Fruit fly (Drosophila melanogaster): ENCODE measurements around the gene CG17242.

CG17242 gene

DNA sequence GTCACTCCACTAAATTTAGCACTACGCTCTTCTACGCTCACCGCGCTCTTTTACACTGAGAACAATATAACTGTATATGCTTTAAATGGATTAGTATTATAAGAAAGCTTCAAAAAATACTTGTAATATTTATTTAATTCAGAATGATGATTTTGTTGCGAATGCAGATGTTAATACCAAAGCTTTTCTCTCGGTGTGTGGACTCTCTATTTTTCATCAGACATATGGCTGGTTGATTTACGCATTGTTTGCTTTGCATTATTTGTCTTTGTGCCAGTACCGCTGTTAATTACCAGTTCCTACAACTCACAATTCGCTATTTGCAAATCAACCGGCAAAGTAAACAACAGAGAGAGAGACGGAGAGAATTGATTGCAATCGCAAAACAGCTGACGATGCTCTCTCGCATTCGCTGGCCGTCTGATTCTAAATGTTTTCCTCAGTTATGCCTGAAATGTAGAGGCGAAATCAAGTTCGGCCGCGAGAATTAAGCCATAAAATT lies 47.2 kb downstream of the CG17242 start (continued):
- peak; percentile 95 for TF ChIP-seq zfh2 (GFP tag; optimal IDR thresholded peaks at IDR 0.05)
- peak; percentile 75 for TF ChIP-seq CG15479 (GFP tag; optimal IDR thresholded peaks at IDR 0.05)
- TF ChIP-seq CG7556 (GFP tag; optimal IDR thresholded peaks at IDR 0.05): peak; percentile 97
- TF ChIP-seq CG17568 (GFP tag; optimal IDR thresholded peaks at IDR 0.05): peak; percentile 93
- TF ChIP-seq CG3726 (GFP tag; IDR thresholded peaks at IDR 0.05): peak; percentile 94
- TF ChIP-seq run (tag; optimal IDR thresholded peaks at IDR 0.05): peak; percentile 91
- peak; percentile 95 for TF ChIP-seq CG3281 (GFP tag; optimal IDR thresholded peaks at IDR 0.05)
- peak; percentile 90 for TF ChIP-seq CG14710 (tag; optimal IDR thresholded peaks at IDR 0.05)
- peak; percentile 98 for TF ChIP-seq CG12659 (GFP tag; optimal IDR thresholded peaks at IDR 0.05)
- TF ChIP-seq HmgD (GFP tag; optimal IDR thresholded peaks at IDR 0.05): peak; percentile 81
- peak; percentile 84 for TF ChIP-seq CG4707 (GFP tag; optimal IDR thresholded peaks at IDR 0.05)
- peak; percentile 95 for TF ChIP-seq fu2 (GFP tag; optimal IDR thresholded peaks at IDR 0.05)
- no peak for TF ChIP-seq cad (GFP tag; optimal IDR thresholded peaks at IDR 0.05)
- peak; percentile 98 for TF ChIP-seq NFAT (GFP tag; IDR thresholded peaks at IDR 0.05)
- peak; percentile 81 for TF ChIP-seq exex (tag; optimal IDR thresholded peaks at IDR 0.05)
- peak; percentile 34 for TF ChIP-seq Neu2 (GFP tag; optimal IDR thresholded peaks at IDR 0.05; ENCODE audit: borderline replicate concordance)
- peak; percentile 96 for TF ChIP-seq caup (GFP tag; optimal IDR thresholded peaks at IDR 0.05; ENCODE audit: severe bottlenecking)
- peak; percentile 97 for TF ChIP-seq gce (GFP tag; IDR thresholded peaks at IDR 0.05)
- TF ChIP-seq CG10366 (GFP tag; IDR thresholded peaks at IDR 0.05): peak; percentile 97
- TF ChIP-seq pb (GFP tag; optimal IDR thresholded peaks at IDR 0.05): peak; percentile 88
- peak; percentile 96 for TF ChIP-seq nom (GFP tag; optimal IDR thresholded peaks at IDR 0.05)
- TF ChIP-seq CG1792 (GFP tag; optimal IDR thresholded peaks at IDR 0.05): peak; percentile 91
- peak; percentile 56 to 92 for TF ChIP-seq Trl (optimal IDR thresholded peaks at IDR 0.05)
- peak; percentile 87 for TF ChIP-seq Trl (GFP tag; optimal IDR thresholded peaks at IDR 0.05)
- TF ChIP-seq Lhr (GFP tag; optimal IDR thresholded peaks at IDR 0.05): peak; percentile 84
- peak; percentile 95 for TF ChIP-seq CG17829 (tag; optimal IDR thresholded peaks at IDR 0.05)
- peak; percentile 99 for TF ChIP-seq Ets65A (GFP tag)
- TF ChIP-seq CG6791 (GFP tag; IDR thresholded peaks at IDR 0.05; ENCODE audit: partially characterized antibody): no peak
- no peak for TF ChIP-seq mld (GFP tag; IDR thresholded peaks at IDR 0.05; ENCODE audit: partially characterized antibody)
- peak; percentile 84 for TF ChIP-seq sima (GFP tag; optimal IDR thresholded peaks at IDR 0.05)
- TF ChIP-seq croc (GFP tag; conservative IDR thresholded peaks at IDR 0.05): peak; percentile 91
- TF ChIP-seq CG9727 (GFP tag; optimal IDR thresholded peaks at IDR 0.05): peak; percentile 97
- TF ChIP-seq NC2β (GFP tag; optimal IDR thresholded peaks at IDR 0.05): peak; percentile 96
- TF ChIP-seq odd (GFP tag; optimal IDR thresholded peaks at IDR 0.05): peak; percentile 95
- peak; percentile 77 for TF ChIP-seq Kr (GFP tag; optimal IDR thresholded peaks at IDR 0.05)
- no peak for TF ChIP-seq Scr (GFP tag; IDR thresholded peaks at IDR 0.05; ENCODE audit: partially characterized antibody)
- TF ChIP-seq wek (GFP tag; optimal IDR thresholded peaks at IDR 0.05): peak; percentile 84
- TF ChIP-seq CG8290 (GFP tag; optimal IDR thresholded peaks at IDR 0.05): peak; percentile 90
- TF ChIP-seq CG8290 (tag; optimal IDR thresholded peaks at IDR 0.05): peak; percentile 43 to 98
- peak; percentile 96 for TF ChIP-seq CG32767 (GFP tag; IDR thresholded peaks at IDR 0.05)
- peak; percentile 96 for TF ChIP-seq NfI (GFP tag; optimal IDR thresholded peaks at IDR 0.05)
- TF ChIP-seq CG13775 (GFP tag; optimal IDR thresholded peaks at IDR 0.05): peak; percentile 94
- peak; percentile 93 for TF ChIP-seq CG9215 (GFP tag; IDR thresholded peaks at IDR 0.05)
- no peak for TF ChIP-seq HLHmδ (GFP tag; optimal IDR thresholded peaks at IDR 0.05)
- TF ChIP-seq ab (GFP tag; optimal IDR thresholded peaks at IDR 0.05): peak; percentile 93
- TF ChIP-seq CG7839 (tag; optimal IDR thresholded peaks at IDR 0.05): peak; percentile 98
- no peak for TF ChIP-seq pan (optimal IDR thresholded peaks at IDR 0.05)
- peak in 1 of 2 experiments; percentile 98 for TF ChIP-seq pan (GFP tag; optimal IDR thresholded peaks at IDR 0.05 in 1 of 2, IDR thresholded peaks at IDR 0.05 in 1 of 2)
- TF ChIP-seq CG34224 (GFP tag; IDR thresholded peaks at IDR 0.05; ENCODE audit: partially characterized antibody): no peak
- TF ChIP-seq CG6854 (GFP tag; optimal IDR thresholded peaks at IDR 0.05): peak; percentile 94
- peak; percentile 67; the same call in 1 of the 2 replicates for TF ChIP-seq Dip2 (GFP tag; IDR thresholded peaks at IDR 0.05)

All from whole organism, embryonic.